Worm (Caenorhabditis elegans): Measurements from ENCODE around the gene glr-7.

The glr-7 gene

ce11 chrX:2435353-2435752, 15.7 kb upstream of the glr-7 start:
- TF ChIP-seq flh-1 (GFP tag; optimal IDR thresholded peaks at IDR 0.05) (no peak), ham-2 (GFP tag; optimal IDR thresholded peaks at IDR 0.05) (peak; percentile 2), unc-39 (tag; optimal IDR thresholded peaks at IDR 0.05) (no peak), nhr-76 (tag; optimal IDR thresholded peaks at IDR 0.05) (no peak), tbx-8 (GFP tag; optimal IDR thresholded peaks at IDR 0.05) (no peak), pha-4 (tag; optimal IDR thresholded peaks at IDR 0.05) (no peak), unc-120 (tag; optimal IDR thresholded peaks at IDR 0.05; ENCODE audit: poor library complexity, severe bottlenecking) (no peak), blmp-1 (tag; optimal IDR thresholded peaks at IDR 0.05) (peak; percentile 13), hlh-1 (tag; optimal IDR thresholded peaks at IDR 0.05) (no peak), ceh-83 (GFP tag; optimal IDR thresholded peaks at IDR 0.05) (no peak), M03D4.4 (tag; optimal IDR thresholded peaks at IDR 0.05) (no peak), mab-5 (tag; optimal IDR thresholded peaks at IDR 0.05) (no peak), elt-3 (tag; optimal IDR thresholded peaks at IDR 0.05) (no peak), drap-1 (GFP tag; optimal IDR thresholded peaks at IDR 0.05) (no peak)

- TF ChIP-seq tbx-8 (GFP tag; optimal IDR thresholded peaks at IDR 0.05) (no peak), ham-2 (GFP tag; optimal IDR thresholded peaks at IDR 0.05) (peak; percentile 4)
These were observed 14.1 kb upstream of the glr-7 start for ce11 chrX:2433805-2434204.

DNA sequence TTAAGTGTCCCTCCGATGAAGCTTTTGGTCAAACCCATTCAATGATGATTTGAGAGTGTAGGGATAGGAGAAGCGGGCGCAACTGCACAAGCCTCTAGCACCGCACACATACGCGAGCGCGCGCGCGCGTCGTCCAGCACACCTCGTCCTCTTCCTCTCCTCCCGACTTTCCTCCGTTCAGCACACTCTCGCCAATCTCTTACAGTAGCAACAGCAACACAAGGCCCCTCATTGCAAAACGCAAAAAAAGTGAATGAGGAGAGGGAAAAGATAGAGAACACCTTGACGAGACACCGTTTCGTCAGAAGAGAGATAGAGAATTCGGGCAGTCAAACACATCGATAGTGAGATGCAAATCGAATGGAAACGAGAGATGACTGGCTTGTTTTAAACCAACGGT, 12.8 kb upstream of the glr-7 start:
- TF ChIP-seq unc-39 (tag; optimal IDR thresholded peaks at IDR 0.05) (no peak), mls-2 (tag; optimal IDR thresholded peaks at IDR 0.05) (peak; percentile 48), M03D4.4 (tag; optimal IDR thresholded peaks at IDR 0.05) (peak; percentile 64), hlh-1 (tag; optimal IDR thresholded peaks at IDR 0.05) (peak; percentile 84), tbx-8 (GFP tag; optimal IDR thresholded peaks at IDR 0.05) (no peak), drap-1 (GFP tag; optimal IDR thresholded peaks at IDR 0.05) (peak; percentile 2), lin-13 (tag; optimal IDR thresholded peaks at IDR 0.05) (no peak), sptf-1 (tag; optimal IDR thresholded peaks at IDR 0.05) (peak; percentile 22), pha-4 (tag; optimal IDR thresholded peaks at IDR 0.05) (peak; percentile 49), ham-2 (GFP tag; optimal IDR thresholded peaks at IDR 0.05) (peak; percentile 95), unc-120 (tag; optimal IDR thresholded peaks at IDR 0.05; ENCODE audit: poor library complexity, severe bottlenecking) (peak; percentile 80), mep-1 (tag; optimal IDR thresholded peaks at IDR 0.05) (peak; percentile 40), cnd-1 (tag; optimal IDR thresholded peaks at IDR 0.05) (peak; percentile 51), ceh-39 (tag; optimal IDR thresholded peaks at IDR 0.05) (peak; percentile 74), unc-62 (GFP tag; optimal IDR thresholded peaks at IDR 0.05) (peak; percentile 58), lsy-2 (tag; optimal IDR thresholded peaks at IDR 0.05) (peak; percentile 43), nhr-237 (tag; optimal IDR thresholded peaks at IDR 0.05) (no peak), nhr-12 (tag; optimal IDR thresholded peaks at IDR 0.05) (no peak), zip-8 (tag; optimal IDR thresholded peaks at IDR 0.05) (no peak)

DNA sequence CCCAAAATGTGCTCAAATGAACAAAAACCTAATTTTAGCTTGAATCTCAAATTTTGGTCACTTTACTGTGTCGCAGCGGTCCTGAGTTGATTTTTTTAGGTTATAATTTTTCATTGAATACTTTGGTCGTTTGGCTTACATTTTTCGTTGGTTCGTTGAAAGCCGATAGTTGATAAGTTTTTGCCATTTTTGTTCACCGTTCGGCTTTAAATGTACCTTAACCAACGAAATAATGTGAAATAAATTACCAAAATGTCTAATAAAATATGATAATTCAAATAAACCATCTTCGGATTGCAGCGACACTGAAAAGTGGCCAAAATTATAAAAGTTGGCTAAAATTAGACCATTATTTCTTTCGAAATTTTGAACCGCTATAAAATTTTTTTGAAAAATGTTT, 10.6 kb upstream of the glr-7 start:
- TF ChIP-seq blmp-1 (tag; optimal IDR thresholded peaks at IDR 0.05) (no peak), tbx-8 (GFP tag; optimal IDR thresholded peaks at IDR 0.05) (no peak), unc-120 (tag; optimal IDR thresholded peaks at IDR 0.05; ENCODE audit: poor library complexity, severe bottlenecking) (no peak), nhr-76 (tag; optimal IDR thresholded peaks at IDR 0.05) (no peak), flh-1 (GFP tag; optimal IDR thresholded peaks at IDR 0.05) (no peak), elt-3 (tag; optimal IDR thresholded peaks at IDR 0.05) (no peak), ceh-39 (tag; optimal IDR thresholded peaks at IDR 0.05) (no peak), elt-1 (tag; optimal IDR thresholded peaks at IDR 0.05; ENCODE audit: borderline replicate concordance, insufficient read depth) (no peak), lin-13 (tag; optimal IDR thresholded peaks at IDR 0.05) (no peak), ceh-83 (GFP tag; optimal IDR thresholded peaks at IDR 0.05) (no peak), unc-39 (tag; optimal IDR thresholded peaks at IDR 0.05) (no peak), mab-5 (tag; optimal IDR thresholded peaks at IDR 0.05) (no peak), sem-2 (GFP tag; optimal IDR thresholded peaks at IDR 0.05) (no peak)

DNA sequence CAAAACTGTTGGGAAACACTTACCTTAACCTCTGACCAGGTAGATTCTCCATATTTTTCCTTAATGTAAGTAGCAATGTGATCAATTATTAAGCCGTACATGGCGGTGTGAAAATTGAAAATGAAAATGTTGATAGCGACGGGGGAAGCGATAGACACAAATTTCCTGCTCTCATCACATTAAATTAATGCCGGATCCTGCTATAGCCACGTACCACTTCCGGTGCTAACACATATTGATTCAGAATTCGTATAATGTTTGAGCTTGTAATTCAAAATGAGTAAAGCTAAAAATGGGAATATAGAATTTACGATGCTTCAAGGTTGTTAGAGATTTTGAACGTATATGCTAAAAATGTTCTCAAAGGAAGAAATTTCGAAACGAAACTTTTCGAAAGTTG, 7.7 kb upstream of the glr-7 start, which contains the start of gene gcy-31:
Gene gcy-31, minus strand, starts transcription at position 101 of the 400 bp plus-strand sequence.
- TF ChIP-seq tbx-8 (GFP tag; optimal IDR thresholded peaks at IDR 0.05) (no peak), elt-1 (tag; optimal IDR thresholded peaks at IDR 0.05; ENCODE audit: borderline replicate concordance, insufficient read depth) (no peak), unc-39 (tag; optimal IDR thresholded peaks at IDR 0.05) (no peak), ztf-11 (tag; optimal IDR thresholded peaks at IDR 0.05) (no peak), nhr-76 (tag; optimal IDR thresholded peaks at IDR 0.05) (no peak), M03D4.4 (tag; optimal IDR thresholded peaks at IDR 0.05) (no peak), nhr-2 (tag; optimal IDR thresholded peaks at IDR 0.05) (no peak), ceh-83 (GFP tag; optimal IDR thresholded peaks at IDR 0.05) (no peak)
